Worm (Caenorhabditis elegans) whole organism, young adult: ENCODE results near the gene chil-25.
A peak's percentile ranks its signal among the peaks of the same experiment; 100 is the strongest.

ENCODE experiments used
- B0336.3 ChIP-seq: fragments of 200-800 bp; sonication (Bioruptor generic); IDR thresholded peaks from 2 replicates; pipeline ENCODE4 v1.3.6; 2022; ENCODE audit warnings: missing genetic modification characterization, missing compliant biosample characterization
- C06A6.2 ChIP-seq: fragments of 200-800 bp; sonication (Bioruptor generic); conservative IDR thresholded peaks from 2 replicates; pipeline ENCODE4 v1.3.6; 2022; ENCODE audit warnings: missing genetic modification characterization, missing compliant biosample characterization
- C17E4.6 ChIP-seq: fragments of 200-800 bp; sonication (Bioruptor generic); IDR thresholded peaks from 2 replicates; pipeline ENCODE4 v1.3.6; 2022; ENCODE audit warnings: missing genetic modification reagents, missing genetic modification characterization, missing compliant biosample characterization
- F10E7.11 ChIP-seq: sonication (generic microtip); optimal IDR thresholded peaks from 2 replicates; lab custom pipeline; 2017; ENCODE audit warnings: mild to moderate bottlenecking, missing genetic modification characterization, moderate library complexity, missing compliant biosample characterization
- F22D6.2 ChIP-seq: sonication (generic microtip); optimal IDR thresholded peaks from 2 replicates; lab custom pipeline; 2016; ENCODE audit warnings: mild to moderate bottlenecking, missing genetic modification characterization, missing compliant biosample characterization
- F37B4.10 ChIP-seq: fragments of 200-800 bp; sonication (Bioruptor generic); IDR thresholded peaks from 2 replicates; pipeline ENCODE4 v1.3.6; 2022; ENCODE audit warnings: missing genetic modification characterization, missing compliant biosample characterization
- F49E8.2 ChIP-seq: sonication (generic microtip); optimal IDR thresholded peaks from 3 replicates; lab custom pipeline; 2017; ENCODE audit warnings: missing genetic modification characterization, mild to moderate bottlenecking, missing compliant biosample characterization, antibody characterized with exemption, moderate library complexity; ENCODE audit not compliant: insufficient read depth
- F57C9.4 ChIP-seq: sonication (generic microtip); optimal IDR thresholded peaks from 2 replicates; lab custom pipeline; 2017; ENCODE audit warnings: mild to moderate bottlenecking, missing genetic modification characterization, missing compliant biosample characterization
- K11D2.4 ChIP-seq: fragments of 200-800 bp; sonication (Bioruptor generic); IDR thresholded peaks from 2 replicates; pipeline ENCODE4 v1.3.6; 2022; ENCODE audit warnings: missing genetic modification reagents, missing genetic modification characterization, missing compliant biosample characterization
- T26A5.8 ChIP-seq: sonication (generic microtip); optimal IDR thresholded peaks from 2 replicates; lab custom pipeline; 2016; ENCODE audit warnings: missing genetic modification characterization, missing compliant biosample characterization
- Y53F4B.3 ChIP-seq: fragments of 200-800 bp; sonication (Bioruptor generic); IDR thresholded peaks from 2 replicates; pipeline ENCODE4 v1.3.6; 2022; ENCODE audit warnings: missing genetic modification reagents, missing genetic modification characterization, missing compliant biosample characterization
- ZK185.1 ChIP-seq: sonication (generic microtip); optimal IDR thresholded peaks from 2 replicates; lab custom pipeline; 2016; ENCODE audit warnings: mild to moderate bottlenecking, missing genetic modification characterization, missing compliant biosample characterization; ENCODE audit not compliant: poor library complexity, severe bottlenecking
- aptf-2 ChIP-seq: fragments of 200-800 bp; sonication (Bioruptor generic); conservative IDR thresholded peaks from 2 replicates; pipeline ENCODE4 v1.3.6; 2022; ENCODE audit warnings: missing genetic modification reagents, missing genetic modification characterization, missing compliant biosample characterization
- aptf-3 ChIP-seq: fragments of 200-800 bp; sonication (Bioruptor generic); IDR thresholded peaks from 2 replicates; pipeline ENCODE4 v1.3.6; 2022; ENCODE audit warnings: missing genetic modification characterization, missing compliant biosample characterization
- atf-7 ChIP-seq: sonication (generic microtip); optimal IDR thresholded peaks from 2 replicates; lab custom pipeline; 2017; ENCODE audit warnings: mild to moderate bottlenecking, missing genetic modification characterization, missing compliant biosample characterization
- attf-5 ChIP-seq: fragments of 200-800 bp; sonication (Bioruptor generic); optimal IDR thresholded peaks from 2 replicates; lab custom pipeline; 2018; ENCODE audit warnings: mild to moderate bottlenecking, missing genetic modification characterization, missing compliant biosample characterization
- cebp-1 ChIP-seq, 2 experiments: fragments of 200-800 bp in 1 of 2; sonication (Bioruptor generic) in 1 of 2; sonication (generic microtip) in 1 of 2; IDR thresholded peaks in 1 of 2; optimal IDR thresholded peaks in 1 of 2; 2 replicates each; pipeline versions ENCODE4 v1.3.6 to Lab custom; 2017 to 2022; ENCODE audit warnings: missing compliant biosample characterization in 2 of 2, missing genetic modification characterization in 2 of 2, mild to moderate bottlenecking in 1 of 2, missing genetic modification reagents in 1 of 2, moderate library complexity in 1 of 2
- cebp-2 ChIP-seq: fragments of 200-800 bp; sonication (Bioruptor generic); IDR thresholded peaks from 2 replicates; pipeline ENCODE4 v1.3.6; 2022; ENCODE audit warnings: missing genetic modification characterization, missing compliant biosample characterization
- ceh-27 ChIP-seq: fragments of 200-800 bp; sonication (Bioruptor generic); optimal IDR thresholded peaks from 2 replicates; lab custom pipeline; 2018; ENCODE audit warnings: mild to moderate bottlenecking, missing genetic modification characterization, moderate library complexity, missing compliant biosample characterization
- ceh-58 ChIP-seq: fragments of 200-800 bp; sonication (Bioruptor generic); IDR thresholded peaks from 2 replicates; pipeline ENCODE4 v1.3.6; 2022; ENCODE audit warnings: missing genetic modification characterization, missing compliant biosample characterization
- ceh-91 ChIP-seq: fragments of 200-800 bp; sonication (Bioruptor generic); IDR thresholded peaks from 2 replicates; pipeline ENCODE4 v1.3.6; 2022; ENCODE audit warnings: missing genetic modification reagents, missing genetic modification characterization, missing compliant biosample characterization
- chd-7 ChIP-seq: sonication (generic microtip); optimal IDR thresholded peaks from 2 replicates; lab custom pipeline; 2016; ENCODE audit warnings: mild to moderate bottlenecking, missing genetic modification characterization, moderate library complexity, missing compliant biosample characterization
- die-1 ChIP-seq: sonication (generic microtip); optimal IDR thresholded peaks from 2 replicates; lab custom pipeline; 2016; ENCODE audit warnings: missing genotype, mild to moderate bottlenecking, missing genetic modification characterization, missing compliant biosample characterization
- dox-1 ChIP-seq: fragments of 200-800 bp; sonication (Bioruptor generic); IDR thresholded peaks from 2 replicates; pipeline ENCODE4 v1.3.6; 2022; ENCODE audit warnings: missing genetic modification reagents, missing genetic modification characterization, missing compliant biosample characterization
- egl-44 ChIP-seq: fragments of 200-800 bp; sonication (Bioruptor generic); IDR thresholded peaks from 2 replicates; pipeline ENCODE4 v1.3.6; 2022; ENCODE audit warnings: missing genetic modification reagents, missing genetic modification characterization, missing compliant biosample characterization
- ets-4 ChIP-seq: fragments of 200-800 bp; sonication (Bioruptor generic); optimal IDR thresholded peaks from 2 replicates; lab custom pipeline; 2018; ENCODE audit warnings: mild to moderate bottlenecking, missing genetic modification characterization, missing compliant biosample characterization
- hmg-20 ChIP-seq: fragments of 200-800 bp; sonication (Bioruptor generic); IDR thresholded peaks from 2 replicates; pipeline ENCODE4 v1.3.6; 2022; ENCODE audit warnings: missing genetic modification reagents, missing genetic modification characterization, missing compliant biosample characterization
- let-526 ChIP-seq: fragments of 200-800 bp; sonication (Bioruptor generic); IDR thresholded peaks from 2 replicates; pipeline ENCODE4 v1.3.6; 2022; ENCODE audit warnings: missing genetic modification reagents, missing genetic modification characterization, missing compliant biosample characterization
- lin-35 ChIP-seq, 3 experiments: fragments of 150-350 bp in 2 of 3; sonication (generic microtip) in 1 of 3; optimal IDR thresholded peaks; 2 replicates each; lab custom pipeline; 2014 to 2018; ENCODE audit warnings: missing biosample characterization in 3 of 3, missing genetic modification characterization in 3 of 3, missing genetic modification reagents in 3 of 3
- lin-40 ChIP-seq: sonication (generic microtip); optimal IDR thresholded peaks from 2 replicates; lab custom pipeline; 2016; ENCODE audit warnings: missing genetic modification characterization, mild to moderate bottlenecking, missing compliant biosample characterization, missing genotype, missing genetic modification reagents
- lin-54 ChIP-seq: fragments of 200-800 bp; sonication (Bioruptor generic); optimal IDR thresholded peaks from 2 replicates; lab custom pipeline; 2018; ENCODE audit warnings: mild to moderate bottlenecking, missing genetic modification characterization, missing compliant biosample characterization
- madf-10 ChIP-seq: sonication (generic microtip); optimal IDR thresholded peaks from 2 replicates; lab custom pipeline; 2016; ENCODE audit warnings: mild to moderate bottlenecking, missing genetic modification characterization, missing compliant biosample characterization
- madf-3 ChIP-seq: fragments of 200-800 bp; sonication (Bioruptor generic); IDR thresholded peaks from 2 replicates; pipeline ENCODE4 v1.3.6; 2022; ENCODE audit warnings: missing genetic modification reagents, missing genetic modification characterization, missing compliant biosample characterization
- madf-6 ChIP-seq: fragments of 200-800 bp; sonication (Bioruptor generic); IDR thresholded peaks from 2 replicates; pipeline ENCODE4 v1.3.6; 2022; ENCODE audit warnings: missing genetic modification reagents, missing genetic modification characterization, missing compliant biosample characterization
- mcd-1 ChIP-seq: fragments of 200-800 bp; sonication (Bioruptor generic); IDR thresholded peaks from 2 replicates; pipeline ENCODE4 v1.3.6; 2022; ENCODE audit warnings: missing genetic modification reagents, missing genetic modification characterization, missing compliant biosample characterization
- mel-28 ChIP-seq: sonication (generic microtip); optimal IDR thresholded peaks from 2 replicates; lab custom pipeline; 2016; ENCODE audit warnings: borderline replicate concordance, mild to moderate bottlenecking, missing genetic modification characterization, missing compliant biosample characterization
- nfyb-1 ChIP-seq: fragments of 200-800 bp; sonication (Bioruptor generic); IDR thresholded peaks from 2 replicates; pipeline ENCODE4 v1.3.6; 2022; ENCODE audit warnings: missing genetic modification reagents, missing genetic modification characterization, missing compliant biosample characterization
- nhr-80 ChIP-seq: sonication (generic microtip); optimal IDR thresholded peaks from 2 replicates; lab custom pipeline; 2016; ENCODE audit warnings: missing genetic modification characterization, missing compliant biosample characterization
- sdz-38 ChIP-seq: sonication (generic microtip); optimal IDR thresholded peaks from 2 replicates; lab custom pipeline; 2016; ENCODE audit warnings: missing genotype, missing genetic modification characterization, missing compliant biosample characterization
- snpc-4 ChIP-seq, 5 experiments: fragments of 150-350 bp in 1 of 5; sonication (generic microtip) in 4 of 5; optimal IDR thresholded peaks; 2 replicates each; lab custom pipeline; 2014 to 2018; ENCODE audit warnings: missing genetic modification characterization in 5 of 5, missing biosample characterization in 3 of 5, antibody characterized with exemption in 2 of 5, mild to moderate bottlenecking in 2 of 5, missing compliant biosample characterization in 2 of 5, missing genotype in 2 of 5, moderate library complexity in 2 of 5, missing genetic modification reagents in 1 of 5
- somi-1 ChIP-seq: fragments of 200-800 bp; sonication (Bioruptor generic); optimal IDR thresholded peaks from 2 replicates; lab custom pipeline; 2018; ENCODE audit warnings: mild to moderate bottlenecking, missing genetic modification characterization, missing compliant biosample characterization
- unc-130 ChIP-seq: sonication (generic microtip); optimal IDR thresholded peaks from 2 replicates; lab custom pipeline; 2016; ENCODE audit warnings: missing genetic modification reagents, missing genetic modification characterization, missing compliant biosample characterization
- xnd-1 ChIP-seq: sonication (generic microtip); optimal IDR thresholded peaks from 2 replicates; lab custom pipeline; 2016; ENCODE audit warnings: missing genotype, missing genetic modification reagents, missing genetic modification characterization, missing compliant biosample characterization
- ztf-22 ChIP-seq: fragments of 200-800 bp; sonication (Bioruptor generic); optimal IDR thresholded peaks from 2 replicates; lab custom pipeline; 2018; ENCODE audit warnings: mild to moderate bottlenecking, missing genetic modification characterization, moderate library complexity, missing compliant biosample characterization
- ztf-25 ChIP-seq: fragments of 200-800 bp; sonication (Bioruptor generic); IDR thresholded peaks from 2 replicates; pipeline ENCODE4 v1.3.6; 2022; ENCODE audit warnings: missing genetic modification reagents, missing genetic modification characterization, missing compliant biosample characterization
- ztf-26 ChIP-seq: sonication (generic microtip); optimal IDR thresholded peaks from 2 replicates; lab custom pipeline; 2017; ENCODE audit warnings: missing genetic modification characterization, missing compliant biosample characterization
- ztf-3 ChIP-seq: fragments of 200-800 bp; sonication (Bioruptor generic); optimal IDR thresholded peaks from 2 replicates; lab custom pipeline; 2018; ENCODE audit warnings: mild to moderate bottlenecking, missing genetic modification characterization, missing compliant biosample characterization

The chil-25 gene

ce11 chrII:9487337-9487950 lies 13.2 kb upstream of the chil-25 start, which contains the start of gene T19H5.4:
Gene T19H5.4 (minus strand): TSS chrII:9487387.
- TF ChIP-seq mcd-1 (GFP tag; lab: Robert Waterston, UW) (peak; percentile 33; the same call in 1 of the 2 replicates), aptf-3 (GFP tag; lab: Robert Waterston, UW) (no peak), K11D2.4 (peak; percentile 62; the same call in 1 of the 2 replicates), ztf-22 (GFP tag; lab: Kevin White, UChicago) (peak; percentile 59), egl-44 (GFP tag; lab: Robert Waterston, UW) (peak; percentile 73), xnd-1 (tag; lab: Kevin White, UChicago) (no peak), ztf-25 (GFP tag; lab: Robert Waterston, UW) (no peak), sdz-38 (tag; lab: Kevin White, UChicago) (no peak), chd-7 (tag; lab: Kevin White, UChicago) (peak; percentile 70), atf-7 (tag; lab: Kevin White, UChicago) (peak; percentile 48), B0336.3 (GFP tag; lab: Robert Waterston, UW) (peak; percentile 56; the same call in 1 of the 2 replicates), T26A5.8 (tag; lab: Kevin White, UChicago) (no peak), die-1 (tag; lab: Kevin White, UChicago) (no peak), C06A6.2 (GFP tag; lab: Robert Waterston, UW) (no peak; the same call in 1 of the 2 replicates), ceh-91 (GFP tag; lab: Robert Waterston, UW) (no peak), ZK185.1 (tag; lab: Kevin White, UChicago) (peak; percentile 32), madf-3 (no peak), nfyb-1 (peak; percentile 29; the same call in 1 of the 2 replicates), dox-1 (GFP tag; lab: Robert Waterston, UW) (peak; percentile 44; the same call in 1 of the 2 replicates), ceh-27 (GFP tag; lab: Kevin White, UChicago) (peak; percentile 23), madf-10 (tag; lab: Kevin White, UChicago) (peak; percentile 14), hmg-20 (GFP tag; lab: Robert Waterston, UW) (no peak), let-526 (GFP tag; lab: Robert Waterston, UW) (0 out of 2 replicates have a peak, but pooled peaks have one; percentile 65), lin-54 (GFP tag; lab: Kevin White, UChicago) (peak; percentile 40), lin-40 (tag; lab: Kevin White, UChicago) (peak; percentile 47), F22D6.2 (tag; lab: Kevin White, UChicago) (peak; percentile 20), somi-1 (GFP tag; lab: Kevin White, UChicago) (peak; percentile 67), ceh-58 (GFP tag; lab: Robert Waterston, UW) (no peak), cebp-2 (no peak), C17E4.6 (no peak), attf-5 (GFP tag; lab: Kevin White, UChicago) (peak; percentile 82), cebp-1 (GFP tag; IDR thresholded peaks at IDR 0.05; lab: Robert Waterston, UW) (peak; percentile 61; the same call in 1 of the 2 replicates), cebp-1 (tag; optimal IDR thresholded peaks at IDR 0.05; lab: Kevin White, UChicago) (peak; percentile 82), Y53F4B.3 (no peak), mel-28 (tag; lab: Kevin White, UChicago) (no peak), F57C9.4 (no peak), snpc-4 (GFP tag; optimal IDR thresholded peaks at IDR 0.05; lab: Kevin White, UChicago) (no peak), snpc-4 (tag; optimal IDR thresholded peaks at IDR 0.05; lab: Kevin White, UChicago) (peak in 1 of 4 experiments; percentile 12), madf-6 (no peak), aptf-2 (GFP tag; lab: Robert Waterston, UW) (no peak), F49E8.2 (tag; lab: Kevin White, UChicago) (no peak), ztf-3 (GFP tag; lab: Kevin White, UChicago) (no peak), nhr-80 (peak; percentile 90), ztf-26 (peak; percentile 80), lin-35 (GFP tag; optimal IDR thresholded peaks at IDR 0.05; lab: Kevin White, UChicago) (no peak), F10E7.11 (tag; lab: Kevin White, UChicago) (no peak), unc-130 (GFP tag; lab: Kevin White, UChicago) (no peak), ets-4 (GFP tag; lab: Kevin White, UChicago) (peak; percentile 91), F37B4.10 (GFP tag; lab: Robert Waterston, UW) (no peak)
